Worm (Caenorhabditis elegans) whole organism, young adult: Measurements from ENCODE around the gene F35H8.12.

Source experiments
- B0035.1 ChIP-seq: sonication (generic microtip); optimal IDR thresholded peaks from 2 replicates; lab custom pipeline; 2016; ENCODE audit warnings: missing genetic modification characterization, mild to moderate bottlenecking, missing compliant biosample characterization, missing genotype, missing genetic modification reagents
- C06A6.2 ChIP-seq: fragments of 200-800 bp; sonication (Bioruptor generic); conservative IDR thresholded peaks from 2 replicates; pipeline ENCODE4 v1.3.6; 2022; ENCODE audit warnings: missing genetic modification characterization, missing compliant biosample characterization
- F22D6.2 ChIP-seq: sonication (generic microtip); optimal IDR thresholded peaks from 2 replicates; lab custom pipeline; 2016; ENCODE audit warnings: mild to moderate bottlenecking, missing genetic modification characterization, missing compliant biosample characterization
- Y56A3A.18 ChIP-seq: fragments of 200-800 bp; sonication (Bioruptor generic); IDR thresholded peaks from 2 replicates; pipeline ENCODE4 v1.3.6; 2022; ENCODE audit warnings: missing genetic modification reagents, missing genetic modification characterization, missing compliant biosample characterization
- Y79H2A.3 ChIP-seq: fragments of 200-800 bp; sonication (Bioruptor generic); conservative IDR thresholded peaks from 2 replicates; pipeline ENCODE4 v1.3.6; 2022; ENCODE audit warnings: missing genetic modification reagents, missing genetic modification characterization, missing compliant biosample characterization
- ama-1 ChIP-seq, 3 experiments: fragments of 150-350 bp in 1 of 3; sonication (generic microtip) in 2 of 3; optimal IDR thresholded peaks; 2 replicates each; lab custom pipeline; 2014 to 2018; ENCODE audit warnings: missing biosample characterization in 2 of 3, missing genetic modification characterization in 2 of 3, missing genetic modification reagents in 2 of 3
- aptf-2 ChIP-seq: fragments of 200-800 bp; sonication (Bioruptor generic); conservative IDR thresholded peaks from 2 replicates; pipeline ENCODE4 v1.3.6; 2022; ENCODE audit warnings: missing genetic modification reagents, missing genetic modification characterization, missing compliant biosample characterization
- atf-7 ChIP-seq: sonication (generic microtip); optimal IDR thresholded peaks from 2 replicates; lab custom pipeline; 2017; ENCODE audit warnings: mild to moderate bottlenecking, missing genetic modification characterization, missing compliant biosample characterization
- athp-1 ChIP-seq: sonication (generic microtip); optimal IDR thresholded peaks from 2 replicates; lab custom pipeline; 2017; ENCODE audit warnings: mild to moderate bottlenecking, missing genetic modification characterization, missing compliant biosample characterization
- attf-3 ChIP-seq: fragments of 200-800 bp; sonication (Bioruptor generic); conservative IDR thresholded peaks from 2 replicates; pipeline ENCODE4 v1.3.6; 2022; ENCODE audit warnings: missing genetic modification reagents, missing genetic modification characterization, missing compliant biosample characterization
- bed-2 ChIP-seq: fragments of 200-800 bp; sonication (Bioruptor generic); IDR thresholded peaks from 2 replicates; pipeline ENCODE4 v1.3.6; 2022; ENCODE audit warnings: missing genetic modification reagents, missing genetic modification characterization, missing compliant biosample characterization
- cebp-1 ChIP-seq, 2 experiments: fragments of 200-800 bp in 1 of 2; sonication (Bioruptor generic) in 1 of 2; sonication (generic microtip) in 1 of 2; IDR thresholded peaks in 1 of 2; optimal IDR thresholded peaks in 1 of 2; 2 replicates each; pipeline versions ENCODE4 v1.3.6 to Lab custom; 2017 to 2022; ENCODE audit warnings: missing compliant biosample characterization in 2 of 2, missing genetic modification characterization in 2 of 2, mild to moderate bottlenecking in 1 of 2, missing genetic modification reagents in 1 of 2, moderate library complexity in 1 of 2
- cebp-2 ChIP-seq: fragments of 200-800 bp; sonication (Bioruptor generic); IDR thresholded peaks from 2 replicates; pipeline ENCODE4 v1.3.6; 2022; ENCODE audit warnings: missing genetic modification characterization, missing compliant biosample characterization
- ceh-100 ChIP-seq: fragments of 200-800 bp; sonication (Bioruptor generic); IDR thresholded peaks from 2 replicates; pipeline ENCODE4 v1.3.6; 2022; ENCODE audit warnings: missing genetic modification reagents, missing genetic modification characterization, missing compliant biosample characterization
- ceh-40 ChIP-seq: fragments of 200-800 bp; sonication (Bioruptor generic); IDR thresholded peaks from 2 replicates; pipeline ENCODE4 v1.3.6; 2022; ENCODE audit warnings: missing genetic modification characterization, missing compliant biosample characterization
- ceh-58 ChIP-seq: fragments of 200-800 bp; sonication (Bioruptor generic); IDR thresholded peaks from 2 replicates; pipeline ENCODE4 v1.3.6; 2022; ENCODE audit warnings: missing genetic modification characterization, missing compliant biosample characterization
- die-1 ChIP-seq: sonication (generic microtip); optimal IDR thresholded peaks from 2 replicates; lab custom pipeline; 2016; ENCODE audit warnings: missing genotype, mild to moderate bottlenecking, missing genetic modification characterization, missing compliant biosample characterization
- dpl-1 ChIP-seq: fragments of 150-350 bp; optimal IDR thresholded peaks from 2 replicates; lab custom pipeline; 2014; ENCODE audit warnings: missing biosample characterization, missing genetic modification reagents, missing genetic modification characterization
- ekl-4 ChIP-seq: fragments of 200-800 bp; sonication (Bioruptor generic); IDR thresholded peaks from 2 replicates; pipeline ENCODE4 v1.3.6; 2022; ENCODE audit warnings: missing genetic modification reagents, missing genetic modification characterization, missing compliant biosample characterization
- him-1 ChIP-seq: sonication (generic microtip); optimal IDR thresholded peaks from 2 replicates; lab custom pipeline; 2016; ENCODE audit warnings: missing genotype, missing genetic modification reagents, missing genetic modification characterization, missing compliant biosample characterization
- hlh-26 ChIP-seq: fragments of 200-800 bp; sonication (Bioruptor generic); conservative IDR thresholded peaks from 2 replicates; pipeline ENCODE4 v1.3.6; 2022; ENCODE audit warnings: missing genetic modification reagents, missing genetic modification characterization, missing compliant biosample characterization
- let-607 ChIP-seq, 2 experiments: fragments of 200-800 bp in 1 of 2; sonication (Bioruptor generic) in 1 of 2; sonication (generic microtip) in 1 of 2; optimal IDR thresholded peaks; 2 replicates each; lab custom pipeline; 2016 to 2018; ENCODE audit warnings: mild to moderate bottlenecking in 2 of 2, missing compliant biosample characterization in 2 of 2, missing genetic modification characterization in 2 of 2, moderate library complexity in 2 of 2, missing genotype in 1 of 2
- lin-40 ChIP-seq: sonication (generic microtip); optimal IDR thresholded peaks from 2 replicates; lab custom pipeline; 2016; ENCODE audit warnings: missing genetic modification characterization, mild to moderate bottlenecking, missing compliant biosample characterization, missing genotype, missing genetic modification reagents
- lin-54 ChIP-seq: fragments of 200-800 bp; sonication (Bioruptor generic); optimal IDR thresholded peaks from 2 replicates; lab custom pipeline; 2018; ENCODE audit warnings: mild to moderate bottlenecking, missing genetic modification characterization, missing compliant biosample characterization
- lir-1 ChIP-seq: fragments of 200-800 bp; sonication (Bioruptor generic); conservative IDR thresholded peaks from 2 replicates; pipeline ENCODE4 v1.3.6; 2022; ENCODE audit warnings: missing genetic modification reagents, missing genetic modification characterization, missing compliant biosample characterization
- lsl-1 ChIP-seq: fragments of 200-800 bp; sonication (Bioruptor generic); optimal IDR thresholded peaks from 2 replicates; lab custom pipeline; 2018; ENCODE audit warnings: mild to moderate bottlenecking, missing genetic modification characterization, moderate library complexity, missing compliant biosample characterization
- madf-3 ChIP-seq: fragments of 200-800 bp; sonication (Bioruptor generic); IDR thresholded peaks from 2 replicates; pipeline ENCODE4 v1.3.6; 2022; ENCODE audit warnings: missing genetic modification reagents, missing genetic modification characterization, missing compliant biosample characterization
- madf-8 ChIP-seq: fragments of 200-800 bp; sonication (Bioruptor generic); conservative IDR thresholded peaks from 2 replicates; pipeline ENCODE4 v1.3.6; 2022; ENCODE audit warnings: missing genetic modification reagents, missing genetic modification characterization, missing compliant biosample characterization
- mcd-1 ChIP-seq: fragments of 200-800 bp; sonication (Bioruptor generic); IDR thresholded peaks from 2 replicates; pipeline ENCODE4 v1.3.6; 2022; ENCODE audit warnings: missing genetic modification reagents, missing genetic modification characterization, missing compliant biosample characterization
- mes-4 ChIP-seq: sonication (generic microtip); optimal IDR thresholded peaks from 2 replicates; lab custom pipeline; 2016; ENCODE audit warnings: missing genotype, missing genetic modification characterization, missing compliant biosample characterization
- nfya-1 ChIP-seq: sonication (generic microtip); optimal IDR thresholded peaks from 2 replicates; lab custom pipeline; 2017; ENCODE audit warnings: antibody characterized with exemption, missing compliant biosample characterization, missing genetic modification characterization, borderline replicate concordance; ENCODE audit not compliant: insufficient read depth
- nhr-179 ChIP-seq: sonication (generic microtip); optimal IDR thresholded peaks from 2 replicates; lab custom pipeline; 2016; ENCODE audit warnings: mild to moderate bottlenecking, missing genetic modification characterization, missing compliant biosample characterization
- nhr-80 ChIP-seq: sonication (generic microtip); optimal IDR thresholded peaks from 2 replicates; lab custom pipeline; 2016; ENCODE audit warnings: missing genetic modification characterization, missing compliant biosample characterization
- nhr-90 ChIP-seq: sonication (generic microtip); optimal IDR thresholded peaks from 2 replicates; lab custom pipeline; 2016; ENCODE audit warnings: missing genotype, mild to moderate bottlenecking, missing genetic modification characterization, missing compliant biosample characterization
- rec-8 ChIP-seq, 2 experiments: sonication (generic microtip); optimal IDR thresholded peaks; 2 replicates each; lab custom pipeline; 2016; ENCODE audit warnings: mild to moderate bottlenecking in 2 of 2, missing genetic modification characterization in 2 of 2, missing genetic modification reagents in 2 of 2, missing genotype in 2 of 2, missing biosample characterization in 1 of 2, missing compliant biosample characterization in 1 of 2, moderate library complexity in 1 of 2
- rpc-1 ChIP-seq, 2 experiments: fragments of 150-350 bp in 1 of 2; sonication (generic microtip) in 1 of 2; optimal IDR thresholded peaks; 2 replicates each; lab custom pipeline; 2014 to 2018; ENCODE audit warnings: missing biosample characterization in 1 of 2, missing genetic modification characterization in 1 of 2, missing genetic modification reagents in 1 of 2, missing genotype in 1 of 2
- snpc-1.3 ChIP-seq: sonication (generic microtip); optimal IDR thresholded peaks from 2 replicates; lab custom pipeline; 2017; ENCODE audit warnings: missing genetic modification characterization, mild to moderate bottlenecking, missing compliant biosample characterization, antibody characterized with exemption, moderate library complexity, missing genotype, missing genetic modification reagents; ENCODE audit not compliant: insufficient read depth
- somi-1 ChIP-seq: fragments of 200-800 bp; sonication (Bioruptor generic); optimal IDR thresholded peaks from 2 replicates; lab custom pipeline; 2018; ENCODE audit warnings: mild to moderate bottlenecking, missing genetic modification characterization, missing compliant biosample characterization
- tbp1 ChIP-seq: fragments of 200-800 bp; sonication (Bioruptor generic); optimal IDR thresholded peaks from 2 replicates; lab custom pipeline; 2018; ENCODE audit warnings: mild to moderate bottlenecking, missing genetic modification characterization, missing compliant biosample characterization
- zfh-2 ChIP-seq: fragments of 200-800 bp; sonication (Bioruptor generic); conservative IDR thresholded peaks from 2 replicates; pipeline ENCODE4 v1.3.6; 2022; ENCODE audit warnings: missing genetic modification reagents, missing genetic modification characterization, missing compliant biosample characterization
- ztf-18 ChIP-seq: sonication (generic microtip); optimal IDR thresholded peaks from 2 replicates; lab custom pipeline; 2016; ENCODE audit warnings: missing genotype, mild to moderate bottlenecking, missing genetic modification characterization, missing compliant biosample characterization
- ztf-25 ChIP-seq: fragments of 200-800 bp; sonication (Bioruptor generic); IDR thresholded peaks from 2 replicates; pipeline ENCODE4 v1.3.6; 2022; ENCODE audit warnings: missing genetic modification reagents, missing genetic modification characterization, missing compliant biosample characterization
- ztf-28 ChIP-seq: fragments of 200-800 bp; sonication (Bioruptor generic); IDR thresholded peaks from 2 replicates; pipeline ENCODE4 v1.3.6; 2022; ENCODE audit warnings: missing genetic modification reagents, missing genetic modification characterization, missing compliant biosample characterization
- ztf-6 ChIP-seq: fragments of 200-800 bp; sonication (Bioruptor generic); IDR thresholded peaks from 2 replicates; pipeline ENCODE4 v1.3.6; 2022; ENCODE audit warnings: missing genetic modification reagents, missing genetic modification characterization, missing compliant biosample characterization

The F35H8.12 gene

ce11 chrII:9528480-9528879 is 23.2 kb upstream of the F35H8.12 start, which contains the start of gene sra-2:
Gene sra-2 (plus strand): TSS chrII:9528780.
- TF ChIP-seq cebp-1 (GFP tag; IDR thresholded peaks at IDR 0.05; lab: Robert Waterston, UW), result no peak
- no peak for TF ChIP-seq cebp-1 (tag; optimal IDR thresholded peaks at IDR 0.05; lab: Kevin White, UChicago)
- no peak for TF ChIP-seq lin-54 (GFP tag; lab: Kevin White, UChicago)
- no peak for TF ChIP-seq ztf-6 (GFP tag; lab: Robert Waterston, UW)
- TF ChIP-seq Y79H2A.3 (GFP tag; lab: Robert Waterston, UW), result no peak
- TF ChIP-seq madf-8, result no peak
- no peak for TF ChIP-seq cebp-2 (GFP tag; lab: Robert Waterston, UW)
- no peak for TF ChIP-seq ztf-18 (tag; lab: Kevin White, UChicago)
- no peak for TF ChIP-seq ama-1 (optimal IDR thresholded peaks at IDR 0.05; lab: Kevin White, UChicago)
- TF ChIP-seq ama-1 (GFP tag; optimal IDR thresholded peaks at IDR 0.05; lab: Kevin White, UChicago), result no peak
- no peak for TF ChIP-seq let-607 (tag; optimal IDR thresholded peaks at IDR 0.05; lab: Kevin White, UChicago)
- TF ChIP-seq B0035.1 (tag; lab: Kevin White, UChicago), result no peak
- no peak for TF ChIP-seq nfya-1 (tag; lab: Kevin White, UChicago)
- no peak for TF ChIP-seq ztf-28 (GFP tag; lab: Robert Waterston, UW)
- no peak for TF ChIP-seq somi-1 (GFP tag; lab: Kevin White, UChicago)
- TF ChIP-seq C06A6.2, result no peak
- no peak for TF ChIP-seq madf-3 (GFP tag; lab: Robert Waterston, UW)

ce11 chrII:9532011-9532410 is 19.6 kb upstream of the F35H8.12 start, which contains the start of gene sra-9:
Gene sra-9 (plus strand): TSS chrII:9532311.
- TF ChIP-seq mes-4 (no peak), bed-2 (GFP tag; lab: Robert Waterston, UW) (no peak), F22D6.2 (no peak), nhr-179 (tag; lab: Kevin White, UChicago) (no peak), somi-1 (GFP tag; lab: Kevin White, UChicago) (no peak), attf-3 (GFP tag; lab: Robert Waterston, UW) (no peak), lsl-1 (GFP tag; lab: Kevin White, UChicago) (no peak), athp-1 (tag; lab: Kevin White, UChicago) (no peak), rpc-1 (optimal IDR thresholded peaks at IDR 0.05; lab: Kevin White, UChicago) (no peak), rpc-1 (tag; optimal IDR thresholded peaks at IDR 0.05; lab: Kevin White, UChicago) (no peak), mcd-1 (GFP tag; lab: Robert Waterston, UW) (no peak), snpc-1.3 (tag; lab: Kevin White, UChicago) (no peak), lin-54 (GFP tag; lab: Kevin White, UChicago) (no peak), dpl-1 (GFP tag; lab: Kevin White, UChicago) (no peak), B0035.1 (tag; lab: Kevin White, UChicago) (no peak), ceh-40 (GFP tag; lab: Robert Waterston, UW) (no peak), nhr-80 (tag; lab: Kevin White, UChicago) (no peak), atf-7 (tag; lab: Kevin White, UChicago) (no peak), him-1 (tag; lab: Kevin White, UChicago) (no peak), aptf-2 (no peak), ztf-25 (GFP tag; lab: Robert Waterston, UW) (no peak)

ce11 chrII:9537429-9537828 is 14.2 kb upstream of the F35H8.12 start, which contains the start of gene sra-8:
Gene sra-8 (plus strand): TSS chrII:9537729.
- TF ChIP-seq ceh-100 (GFP tag; lab: Robert Waterston, UW) (no peak), lin-40 (tag; lab: Kevin White, UChicago) (no peak), ztf-25 (GFP tag; lab: Robert Waterston, UW) (no peak), ekl-4 (GFP tag; lab: Robert Waterston, UW) (no peak), atf-7 (tag; lab: Kevin White, UChicago) (no peak), rec-8 (tag; optimal IDR thresholded peaks at IDR 0.05; lab: Kevin White, UChicago) (no peak), die-1 (tag; lab: Kevin White, UChicago) (no peak), hlh-26 (no peak), madf-3 (GFP tag; lab: Robert Waterston, UW) (no peak), ceh-58 (GFP tag; lab: Robert Waterston, UW) (no peak), nhr-90 (no peak), lir-1 (GFP tag; lab: Robert Waterston, UW) (no peak), Y56A3A.18 (GFP tag; lab: Robert Waterston, UW) (no peak), zfh-2 (GFP tag; lab: Robert Waterston, UW) (no peak), mes-4 (no peak), tbp1 (no peak), lin-54 (GFP tag; lab: Kevin White, UChicago) (no peak)
